Worm (Caenorhabditis elegans): ENCODE measurements around the gene srh-301.

The srh-301 gene

ce11 chrV:17824610-17825009 is at the start of gene srh-301:
Gene srh-301, plus strand, starts transcription at chrV:17824910.
- TF ChIP-seq ama-1 (optimal IDR thresholded peaks at IDR 0.05) (no peak), scrt-1 (GFP tag; IDR thresholded peaks at IDR 0.05) (no peak), ets-7 (tag; optimal IDR thresholded peaks at IDR 0.05) (no peak), tbx-11 (GFP tag; IDR thresholded peaks at IDR 0.05) (no peak), hmbx-1 (tag; optimal IDR thresholded peaks at IDR 0.05) (no peak), flt-1 (GFP tag; IDR thresholded peaks at IDR 0.05) (no peak), ceh-13 (GFP tag; optimal IDR thresholded peaks at IDR 0.05) (no peak), tbx-37 (GFP tag; conservative IDR thresholded peaks at IDR 0.05) (no peak), ceh-36 (tag; optimal IDR thresholded peaks at IDR 0.05) (no peak), hmg-4 (GFP tag; optimal IDR thresholded peaks at IDR 0.05) (no peak), F13C5.2 (tag; optimal IDR thresholded peaks at IDR 0.05) (no peak), sea-1 (GFP tag; conservative IDR thresholded peaks at IDR 0.05) (no peak), hnd-1 (tag; optimal IDR thresholded peaks at IDR 0.05) (no peak), aly-1 (tag; optimal IDR thresholded peaks at IDR 0.05) (no peak), pes-1 (GFP tag; IDR thresholded peaks at IDR 0.05) (no peak)

- TF ChIP-seq ceh-36 (tag; optimal IDR thresholded peaks at IDR 0.05) (no peak), sea-1 (GFP tag; conservative IDR thresholded peaks at IDR 0.05) (no peak), flt-1 (GFP tag; IDR thresholded peaks at IDR 0.05) (no peak), ets-7 (tag; optimal IDR thresholded peaks at IDR 0.05) (no peak), B0310.2 (tag; optimal IDR thresholded peaks at IDR 0.05) (no peak), hmbx-1 (tag; optimal IDR thresholded peaks at IDR 0.05) (no peak), scrt-1 (GFP tag; IDR thresholded peaks at IDR 0.05) (no peak), aly-1 (tag; optimal IDR thresholded peaks at IDR 0.05) (no peak), hmg-4 (GFP tag; optimal IDR thresholded peaks at IDR 0.05) (no peak), tbx-11 (GFP tag; IDR thresholded peaks at IDR 0.05) (no peak), tbx-37 (GFP tag; conservative IDR thresholded peaks at IDR 0.05) (no peak), pes-1 (GFP tag; IDR thresholded peaks at IDR 0.05) (no peak), hnd-1 (tag; optimal IDR thresholded peaks at IDR 0.05) (no peak), ceh-13 (GFP tag; optimal IDR thresholded peaks at IDR 0.05) (no peak), ama-1 (optimal IDR thresholded peaks at IDR 0.05) (no peak), F13C5.2 (tag; optimal IDR thresholded peaks at IDR 0.05) (no peak), tra-4 (tag; optimal IDR thresholded peaks at IDR 0.05) (no peak)
These were observed 47.6 kb upstream of the srh-301 start, which contains the start of gene ddo-1 for ce11 chrV:17777127-17777526. Gene ddo-1, minus strand, starts transcription at chrV:17777227.

- TF ChIP-seq tbx-37 (GFP tag; conservative IDR thresholded peaks at IDR 0.05), result no peak
These were observed 47.1 kb upstream of the srh-301 start, which contains the start of gene C47A10.12 for ce11 chrV:17777624-17778023. Gene C47A10.12, plus strand, starts transcription at chrV:17777924.

- TF ChIP-seq ets-7 (tag; optimal IDR thresholded peaks at IDR 0.05) (no peak), ceh-36 (tag; optimal IDR thresholded peaks at IDR 0.05) (no peak), hmg-4 (GFP tag; optimal IDR thresholded peaks at IDR 0.05) (no peak), hnd-1 (tag; optimal IDR thresholded peaks at IDR 0.05) (no peak), aly-1 (tag; optimal IDR thresholded peaks at IDR 0.05) (no peak), ceh-13 (GFP tag; optimal IDR thresholded peaks at IDR 0.05) (no peak), pes-1 (GFP tag; IDR thresholded peaks at IDR 0.05) (no peak), hmbx-1 (tag; optimal IDR thresholded peaks at IDR 0.05) (no peak), ama-1 (optimal IDR thresholded peaks at IDR 0.05) (no peak), tra-4 (tag; optimal IDR thresholded peaks at IDR 0.05) (no peak), flt-1 (GFP tag; IDR thresholded peaks at IDR 0.05) (no peak)
These were observed 44.4 kb upstream of the srh-301 start for ce11 chrV:17780285-17780684.

DNA sequence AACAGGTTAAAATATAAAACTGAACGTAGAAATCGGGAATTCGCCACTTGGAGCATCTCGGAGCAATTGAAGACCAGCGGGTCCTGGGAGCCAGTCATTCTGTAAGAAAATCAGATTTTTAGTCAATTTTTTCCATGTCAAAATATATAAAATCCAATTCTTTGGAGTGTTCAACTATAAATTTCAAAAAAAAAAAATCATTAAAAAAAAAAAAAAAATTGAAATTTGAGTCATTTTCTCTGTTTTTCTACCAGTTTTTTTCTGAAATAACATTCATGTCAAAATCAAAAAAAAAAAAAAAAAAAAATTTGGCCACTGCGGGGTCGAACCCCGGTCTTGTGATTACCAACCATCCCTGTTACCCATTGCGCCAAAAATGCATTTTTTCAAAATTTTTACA is 41.2 kb upstream of the srh-301 start, which contains the start of gene srab-12:
TSS of gene srab-12 (minus strand) at position 101 of the 400 bp plus-strand sequence.
- TF ChIP-seq scrt-1 (GFP tag; IDR thresholded peaks at IDR 0.05) (no peak), tra-4 (tag; optimal IDR thresholded peaks at IDR 0.05) (no peak), ama-1 (optimal IDR thresholded peaks at IDR 0.05) (no peak), pes-1 (GFP tag; IDR thresholded peaks at IDR 0.05) (no peak), tbx-37 (GFP tag; conservative IDR thresholded peaks at IDR 0.05) (no peak), hmg-4 (GFP tag; optimal IDR thresholded peaks at IDR 0.05) (no peak), aly-1 (tag; optimal IDR thresholded peaks at IDR 0.05) (no peak), B0310.2 (tag; optimal IDR thresholded peaks at IDR 0.05) (no peak)

- TF ChIP-seq hnd-1 (tag; optimal IDR thresholded peaks at IDR 0.05), result no peak
- TF ChIP-seq B0310.2 (tag; optimal IDR thresholded peaks at IDR 0.05), result no peak
- TF ChIP-seq hmg-4 (GFP tag; optimal IDR thresholded peaks at IDR 0.05), result no peak
- TF ChIP-seq ets-7 (tag; optimal IDR thresholded peaks at IDR 0.05), result no peak
- no peak for TF ChIP-seq aly-1 (tag; optimal IDR thresholded peaks at IDR 0.05)
- no peak for TF ChIP-seq tbx-37 (GFP tag; conservative IDR thresholded peaks at IDR 0.05)
- TF ChIP-seq tra-4 (tag; optimal IDR thresholded peaks at IDR 0.05), result no peak
- no peak for TF ChIP-seq F13C5.2 (tag; optimal IDR thresholded peaks at IDR 0.05)
- no peak for TF ChIP-seq sea-1 (GFP tag; conservative IDR thresholded peaks at IDR 0.05)
- no peak for TF ChIP-seq scrt-1 (GFP tag; IDR thresholded peaks at IDR 0.05)
- no peak for TF ChIP-seq hmbx-1 (tag; optimal IDR thresholded peaks at IDR 0.05)
- TF ChIP-seq tbx-11 (GFP tag; IDR thresholded peaks at IDR 0.05), result no peak
- TF ChIP-seq ceh-36 (tag; optimal IDR thresholded peaks at IDR 0.05), result no peak
- no peak for TF ChIP-seq ceh-13 (GFP tag; optimal IDR thresholded peaks at IDR 0.05)
- TF ChIP-seq flt-1 (GFP tag; IDR thresholded peaks at IDR 0.05), result no peak
- no peak for TF ChIP-seq pes-1 (GFP tag; IDR thresholded peaks at IDR 0.05)
- TF ChIP-seq ama-1 (optimal IDR thresholded peaks at IDR 0.05), result no peak
These were observed 40.3 kb upstream of the srh-301 start for ce11 chrV:17784363-17784762.

DNA sequence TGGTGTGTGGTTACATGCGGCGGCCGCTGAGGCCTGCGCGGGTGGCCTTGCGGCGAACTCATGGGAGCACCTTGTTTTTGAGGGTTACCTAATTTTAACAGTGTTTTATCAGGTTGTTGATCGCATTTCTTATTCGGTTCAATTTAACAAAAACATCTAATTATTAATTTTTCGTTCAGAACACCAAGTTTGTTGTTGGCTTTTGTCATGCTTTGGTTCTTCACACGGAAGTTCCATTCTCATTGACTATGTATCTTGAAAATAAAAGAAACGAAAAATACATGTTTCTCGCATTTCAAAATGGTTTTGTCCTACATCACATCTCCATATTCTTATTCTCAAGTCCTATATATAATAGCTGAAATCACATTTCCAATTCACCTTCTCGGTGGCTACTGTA is 34.5 kb upstream of the srh-301 start, which contains the start of gene srh-290:
TSS of gene srh-290 (plus strand) at position 301 of the 400 bp plus-strand sequence.
- no peak for TF ChIP-seq hmbx-1 (tag; optimal IDR thresholded peaks at IDR 0.05)
- no peak for TF ChIP-seq hnd-1 (tag; optimal IDR thresholded peaks at IDR 0.05)
- TF ChIP-seq ama-1 (optimal IDR thresholded peaks at IDR 0.05), result no peak
- no peak for TF ChIP-seq F13C5.2 (tag; optimal IDR thresholded peaks at IDR 0.05)
- no peak for TF ChIP-seq scrt-1 (GFP tag; IDR thresholded peaks at IDR 0.05)
- TF ChIP-seq ets-7 (tag; optimal IDR thresholded peaks at IDR 0.05), result no peak
- no peak for TF ChIP-seq aly-1 (tag; optimal IDR thresholded peaks at IDR 0.05)
- no peak for TF ChIP-seq sea-1 (GFP tag; conservative IDR thresholded peaks at IDR 0.05)
- TF ChIP-seq ceh-36 (tag; optimal IDR thresholded peaks at IDR 0.05), result no peak
- no peak for TF ChIP-seq ceh-13 (GFP tag; optimal IDR thresholded peaks at IDR 0.05)
- no peak for TF ChIP-seq hmg-4 (GFP tag; optimal IDR thresholded peaks at IDR 0.05)
- no peak for TF ChIP-seq pes-1 (GFP tag; IDR thresholded peaks at IDR 0.05)
- TF ChIP-seq flt-1 (GFP tag; IDR thresholded peaks at IDR 0.05), result no peak
- no peak for TF ChIP-seq tbx-11 (GFP tag; IDR thresholded peaks at IDR 0.05)
- no peak for TF ChIP-seq tra-4 (tag; optimal IDR thresholded peaks at IDR 0.05)
- TF ChIP-seq B0310.2 (tag; optimal IDR thresholded peaks at IDR 0.05), result no peak
- no peak for TF ChIP-seq tbx-37 (GFP tag; conservative IDR thresholded peaks at IDR 0.05)

Data from whole organism, early embryonic.